Worm (Caenorhabditis elegans) whole organism, midembryonic: ENCODE results near the gene T25C12.3.
A peak's percentile ranks its signal among the peaks of the same experiment; 100 is the strongest.

ENCODE experiments used
- T22C8.4 ChIP-seq: fragments of 200-800 bp; sonication (Bioruptor generic); IDR thresholded peaks from 2 replicates; pipeline ENCODE4 v1.3.6; 2022; ENCODE audit warnings: missing genetic modification characterization, missing compliant biosample characterization
- cog-1 ChIP-seq: sonication (generic microtip); optimal IDR thresholded peaks from 2 replicates; lab custom pipeline; 2016; ENCODE audit warnings: missing genetic modification characterization, missing compliant biosample characterization
- flt-1 ChIP-seq: fragments of 200-800 bp; sonication (Bioruptor generic); IDR thresholded peaks from 2 replicates; pipeline ENCODE4 v1.3.6; 2022; ENCODE audit warnings: missing genetic modification characterization, missing compliant biosample characterization
- klf-2 ChIP-seq: fragments of 200-800 bp; sonication (Bioruptor generic); conservative IDR thresholded peaks from 2 replicates; pipeline ENCODE4 v1.3.6; 2022; ENCODE audit warnings: missing genetic modification reagents, missing genetic modification characterization, missing compliant biosample characterization
- med-1 ChIP-seq: sonication (generic microtip); optimal IDR thresholded peaks from 2 replicates; lab custom pipeline; 2017; ENCODE audit warnings: missing genetic modification characterization, mild to moderate bottlenecking, missing compliant biosample characterization, antibody characterized with exemption, missing genetic modification reagents; ENCODE audit not compliant: insufficient read depth
- ref-1 ChIP-seq: fragments of 200-800 bp; sonication (Bioruptor generic); conservative IDR thresholded peaks from 2 replicates; pipeline ENCODE4 v1.3.6; 2022; ENCODE audit warnings: missing genetic modification reagents, missing genetic modification characterization, missing compliant biosample characterization
- tab-1 ChIP-seq: fragments of 200-800 bp; sonication (Bioruptor generic); IDR thresholded peaks from 2 replicates; pipeline ENCODE4 v1.3.6; 2022; ENCODE audit warnings: missing genetic modification characterization, missing compliant biosample characterization
- ztf-23 ChIP-seq: fragments of 200-800 bp; sonication (Bioruptor generic); IDR thresholded peaks from 2 replicates; pipeline ENCODE4 v1.3.6; 2022; ENCODE audit warnings: missing genetic modification reagents, missing genetic modification characterization, missing compliant biosample characterization
- ztf-29 ChIP-seq: fragments of 200-800 bp; sonication (Bioruptor generic); IDR thresholded peaks from 2 replicates; pipeline ENCODE4 v1.3.6; 2022; ENCODE audit warnings: missing genetic modification reagents, missing genetic modification characterization, missing compliant biosample characterization

T25C12.3 gene

DNA sequence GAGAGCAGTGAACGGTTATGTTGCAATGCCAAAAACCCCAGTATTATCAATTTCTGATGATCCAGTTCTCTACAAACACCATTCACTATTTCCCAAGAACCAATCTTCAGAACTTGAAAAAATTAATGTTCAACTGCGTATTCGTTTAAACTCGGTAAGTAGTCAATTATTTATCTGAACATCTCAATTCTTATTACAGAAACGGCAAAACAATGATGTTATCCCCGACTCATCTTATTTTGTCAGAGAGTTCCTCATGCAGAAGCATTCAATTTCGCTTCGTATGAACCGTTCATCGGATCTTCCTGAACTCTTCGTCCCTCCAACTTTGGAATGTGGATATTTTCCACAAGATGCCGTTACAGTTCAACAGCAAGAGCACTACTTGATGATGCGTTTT, 23.9 kb upstream of the T25C12.3 start:
- no peak for TF ChIP-seq klf-2 (GFP tag; lab: Robert Waterston, UW)
- no peak for TF ChIP-seq ztf-29
- TF ChIP-seq cog-1: no peak
- no peak for TF ChIP-seq ref-1 (GFP tag; lab: Robert Waterston, UW)
- no peak for TF ChIP-seq tab-1
- TF ChIP-seq flt-1 (GFP tag; lab: Robert Waterston, UW): no peak
- TF ChIP-seq ztf-23 (GFP tag; lab: Robert Waterston, UW): no peak
- no peak for TF ChIP-seq T22C8.4 (GFP tag; lab: Robert Waterston, UW)
- TF ChIP-seq med-1 (GFP tag; lab: Kevin White, UChicago): no peak

DNA sequence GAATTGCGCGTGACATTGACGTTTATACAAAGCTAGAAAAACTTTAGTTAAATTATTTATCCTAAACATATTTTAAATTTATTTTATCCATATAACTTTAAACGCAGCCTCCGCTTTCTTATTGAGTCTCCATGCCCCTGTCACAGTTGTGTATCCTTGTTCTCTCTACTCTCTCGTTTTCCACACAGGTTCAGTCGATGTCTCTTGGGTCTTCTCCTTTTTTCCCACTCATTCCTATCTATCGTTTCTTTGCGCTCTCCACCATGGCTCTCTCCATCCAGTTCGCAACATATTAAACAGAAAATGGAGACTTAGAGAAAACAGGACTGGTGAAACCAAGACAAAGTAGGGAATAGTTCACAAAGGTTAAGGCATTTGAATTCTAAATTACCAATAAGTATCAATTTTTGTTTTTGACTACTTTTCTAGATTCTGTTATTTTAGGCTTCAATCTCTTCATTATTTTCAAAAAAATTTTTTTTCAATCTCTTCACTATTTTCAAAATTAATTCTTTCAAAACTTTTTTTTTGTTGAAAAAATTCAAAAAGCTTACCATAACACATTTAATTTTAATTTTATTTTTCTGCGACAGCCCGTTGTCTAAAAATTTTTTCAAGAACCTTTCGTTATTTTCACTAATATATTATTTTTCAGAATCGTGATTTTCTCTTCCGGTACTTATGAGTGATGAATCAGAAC, 22.4 kb upstream of the T25C12.3 start, which contains the start of gene sdc-2:
sdc-2 (plus strand) TSS at position 650 of the 700 bp plus-strand sequence.
- TF ChIP-seq klf-2 (GFP tag; lab: Robert Waterston, UW): no peak
- TF ChIP-seq med-1 (GFP tag; lab: Kevin White, UChicago): no peak
- 0 out of 2 replicates have a peak, but pooled peaks have one; percentile 7 for TF ChIP-seq flt-1 (GFP tag; lab: Robert Waterston, UW)
- peak; percentile 59 for TF ChIP-seq cog-1
- no peak for TF ChIP-seq ztf-23 (GFP tag; lab: Robert Waterston, UW)
- TF ChIP-seq T22C8.4 (GFP tag; lab: Robert Waterston, UW): no peak
- no peak for TF ChIP-seq ztf-29
- TF ChIP-seq ref-1 (GFP tag; lab: Robert Waterston, UW): no peak
- no peak for TF ChIP-seq tab-1

DNA sequence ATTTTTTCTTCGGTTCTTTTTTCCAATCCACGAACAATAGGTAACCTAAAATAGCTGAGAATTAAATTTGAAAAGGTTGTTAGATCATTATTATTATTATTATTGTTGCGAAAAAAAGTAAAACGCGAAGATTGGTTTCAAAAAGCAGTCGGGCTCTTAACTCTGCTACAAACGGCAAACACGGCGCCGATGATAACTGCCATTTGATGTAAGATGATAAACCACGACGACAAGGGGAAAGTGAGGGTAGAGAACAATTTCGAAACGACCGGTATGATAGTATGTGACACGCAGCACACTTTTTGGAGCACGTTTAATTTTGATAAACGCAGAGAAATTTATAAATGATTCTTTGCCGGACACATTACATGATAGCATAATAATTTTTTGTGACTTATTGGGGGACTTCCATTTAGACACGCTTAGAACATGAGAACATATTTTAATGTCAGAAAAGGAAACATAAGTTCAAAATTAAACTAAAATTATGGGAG, 19.3 kb upstream of the T25C12.3 start, which contains the start of gene hpo-34:
hpo-34 (minus strand) TSS at position 51 of the 494 bp plus-strand sequence.
- no peak for TF ChIP-seq tab-1
- TF ChIP-seq flt-1 (GFP tag; lab: Robert Waterston, UW): no peak
- TF ChIP-seq ztf-29: no peak
- no peak for TF ChIP-seq T22C8.4 (GFP tag; lab: Robert Waterston, UW)
- no peak for TF ChIP-seq klf-2 (GFP tag; lab: Robert Waterston, UW)
- no peak for TF ChIP-seq cog-1
- no peak for TF ChIP-seq ref-1 (GFP tag; lab: Robert Waterston, UW)
- no peak for TF ChIP-seq ztf-23 (GFP tag; lab: Robert Waterston, UW)
- TF ChIP-seq med-1 (GFP tag; lab: Kevin White, UChicago): no peak

DNA sequence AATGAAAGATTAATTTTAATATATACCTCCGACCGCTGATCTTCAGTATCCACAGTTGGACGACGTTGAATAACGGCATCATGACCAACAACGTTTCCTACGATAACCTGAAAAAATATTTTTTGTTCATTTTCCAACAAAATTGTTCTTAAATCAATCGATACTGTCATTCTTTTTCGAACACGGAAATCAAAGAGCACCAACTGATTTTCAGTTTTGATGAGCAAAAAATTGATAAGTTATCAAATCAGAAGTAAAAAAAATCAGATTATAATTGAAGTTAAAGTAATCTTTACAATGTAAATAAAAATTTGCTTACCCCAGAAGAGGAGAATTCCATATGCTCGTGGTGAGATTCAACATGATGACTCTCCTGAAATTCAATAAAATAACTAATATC, 18.6 kb upstream of the T25C12.3 start:
- no peak for TF ChIP-seq med-1 (GFP tag; lab: Kevin White, UChicago)
- no peak for TF ChIP-seq klf-2 (GFP tag; lab: Robert Waterston, UW)
- no peak for TF ChIP-seq T22C8.4 (GFP tag; lab: Robert Waterston, UW)
- no peak for TF ChIP-seq ztf-29
- no peak for TF ChIP-seq flt-1 (GFP tag; lab: Robert Waterston, UW)
- no peak for TF ChIP-seq tab-1
- no peak for TF ChIP-seq cog-1
- TF ChIP-seq ztf-23 (GFP tag; lab: Robert Waterston, UW): no peak
- no peak for TF ChIP-seq ref-1 (GFP tag; lab: Robert Waterston, UW)

DNA sequence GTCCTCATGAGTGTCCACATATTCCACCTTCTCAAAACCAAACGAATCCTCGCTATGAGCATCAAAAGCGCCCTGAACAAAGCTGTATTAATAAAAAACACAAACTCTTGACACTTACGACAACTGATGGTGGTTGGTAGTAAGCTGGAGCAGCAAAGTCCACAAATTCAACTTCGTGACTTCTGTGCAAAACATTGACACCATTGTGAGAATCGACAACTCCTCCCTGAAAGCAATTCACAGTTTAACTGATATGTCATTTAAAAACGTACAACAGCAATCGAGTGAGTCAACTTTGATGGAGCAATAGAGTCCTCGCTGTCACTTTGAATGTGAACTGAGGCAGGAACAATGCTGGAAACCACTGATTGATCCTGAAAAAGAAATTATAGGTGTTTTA, 17.6 kb upstream of the T25C12.3 start:
- TF ChIP-seq ref-1 (GFP tag; lab: Robert Waterston, UW): no peak

DNA sequence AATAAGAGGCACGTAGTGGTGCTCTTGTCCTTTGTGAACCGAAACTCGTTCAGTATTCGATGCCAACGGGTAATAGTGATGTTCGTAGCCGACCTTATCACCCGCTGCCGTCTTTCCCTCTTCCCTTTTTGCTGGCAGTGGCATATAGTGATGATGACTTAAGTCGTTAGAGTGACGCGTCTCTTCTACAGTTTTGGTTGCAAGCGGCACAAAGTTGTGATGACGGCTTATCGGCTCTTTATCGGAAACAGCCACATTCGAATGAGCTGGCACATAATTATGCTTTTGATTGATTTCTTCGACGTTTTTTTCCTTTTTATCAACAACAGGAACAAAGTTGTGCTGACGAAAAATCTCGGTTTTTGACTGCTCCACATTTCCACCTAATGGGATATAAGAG, 15.6 kb upstream of the T25C12.3 start:
- TF ChIP-seq flt-1 (GFP tag; lab: Robert Waterston, UW) (no peak), cog-1 (no peak), ztf-29 (no peak), ref-1 (GFP tag; lab: Robert Waterston, UW) (no peak), T22C8.4 (GFP tag; lab: Robert Waterston, UW) (no peak), ztf-23 (GFP tag; lab: Robert Waterston, UW) (no peak), med-1 (GFP tag; lab: Kevin White, UChicago) (no peak), klf-2 (GFP tag; lab: Robert Waterston, UW) (no peak), tab-1 (no peak)

DNA sequence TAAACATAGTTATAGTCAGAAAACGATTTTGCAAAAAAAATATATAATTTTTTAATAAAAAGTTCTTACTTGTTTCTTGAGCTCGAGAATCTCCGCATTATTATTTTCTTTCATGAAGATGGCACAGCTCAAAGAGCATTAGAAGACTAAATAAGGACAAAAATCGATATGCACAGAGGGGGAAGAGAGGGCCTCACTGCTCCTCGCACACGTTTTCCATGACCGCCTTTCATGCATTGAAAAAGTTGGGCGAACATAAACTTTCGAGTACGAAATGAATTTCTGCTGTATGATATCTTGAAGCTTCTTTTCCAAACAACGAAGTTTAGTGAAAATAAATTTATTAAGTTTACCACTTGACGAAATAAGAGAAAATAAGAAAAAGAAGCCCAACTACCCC, 11.4 kb upstream of the T25C12.3 start, which contains the start of gene ccdc-149:
ccdc-149 (minus strand) TSS at position 221 of the 400 bp plus-strand sequence.
- TF ChIP-seq tab-1: no peak
- no peak for TF ChIP-seq cog-1
- no peak for TF ChIP-seq ref-1 (GFP tag; lab: Robert Waterston, UW)
- TF ChIP-seq ztf-23 (GFP tag; lab: Robert Waterston, UW): no peak
- TF ChIP-seq T22C8.4 (GFP tag; lab: Robert Waterston, UW): no peak
- TF ChIP-seq klf-2 (GFP tag; lab: Robert Waterston, UW): no peak
- no peak for TF ChIP-seq med-1 (GFP tag; lab: Kevin White, UChicago)
- TF ChIP-seq flt-1 (GFP tag; lab: Robert Waterston, UW): no peak
- TF ChIP-seq ztf-29: no peak

DNA sequence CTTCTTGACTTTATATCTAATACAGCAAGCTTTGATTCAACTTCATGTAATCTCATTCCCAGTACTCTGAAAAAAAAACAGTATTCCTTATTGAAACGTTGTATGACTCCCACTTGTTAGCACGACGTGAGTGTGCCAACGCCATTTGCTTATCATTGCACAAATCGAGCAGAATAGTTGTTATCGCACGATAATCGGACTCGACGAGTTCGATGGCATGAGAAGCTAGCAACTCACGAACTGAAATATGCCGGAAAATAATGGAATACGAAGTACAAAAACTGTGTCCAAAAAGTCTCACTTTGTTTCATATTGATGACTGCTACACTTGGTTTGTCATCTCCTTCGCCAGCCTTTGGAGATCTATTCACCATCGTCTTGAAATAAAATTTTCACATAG, 9.7 kb upstream of the T25C12.3 start:
- TF ChIP-seq ztf-29: no peak
- TF ChIP-seq tab-1: no peak
- no peak for TF ChIP-seq ref-1 (GFP tag; lab: Robert Waterston, UW)
- no peak for TF ChIP-seq cog-1
- no peak for TF ChIP-seq klf-2 (GFP tag; lab: Robert Waterston, UW)
- no peak for TF ChIP-seq T22C8.4 (GFP tag; lab: Robert Waterston, UW)
- TF ChIP-seq ztf-23 (GFP tag; lab: Robert Waterston, UW): no peak
- TF ChIP-seq med-1 (GFP tag; lab: Kevin White, UChicago): no peak
- TF ChIP-seq flt-1 (GFP tag; lab: Robert Waterston, UW): no peak

DNA sequence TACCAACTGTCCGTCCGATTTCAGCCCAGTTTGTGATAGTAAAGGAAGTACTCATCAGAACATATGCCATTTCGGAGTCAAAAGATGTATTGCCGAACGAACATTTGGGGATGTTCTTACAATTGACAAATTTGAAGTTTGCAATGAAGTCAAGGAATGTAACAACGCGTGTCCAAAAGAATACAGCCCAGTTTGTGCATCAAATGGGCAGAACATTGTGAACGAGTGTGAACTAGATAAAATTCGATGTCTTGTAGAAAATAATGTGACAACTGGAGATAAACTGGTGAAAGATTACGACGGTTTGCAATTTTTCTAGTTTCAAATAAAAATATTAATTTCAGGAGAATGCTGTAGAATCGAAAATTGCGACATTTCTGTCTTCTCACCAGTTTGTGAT, 8.0 kb upstream of the T25C12.3 start:
- no peak for TF ChIP-seq flt-1 (GFP tag; lab: Robert Waterston, UW)

DNA sequence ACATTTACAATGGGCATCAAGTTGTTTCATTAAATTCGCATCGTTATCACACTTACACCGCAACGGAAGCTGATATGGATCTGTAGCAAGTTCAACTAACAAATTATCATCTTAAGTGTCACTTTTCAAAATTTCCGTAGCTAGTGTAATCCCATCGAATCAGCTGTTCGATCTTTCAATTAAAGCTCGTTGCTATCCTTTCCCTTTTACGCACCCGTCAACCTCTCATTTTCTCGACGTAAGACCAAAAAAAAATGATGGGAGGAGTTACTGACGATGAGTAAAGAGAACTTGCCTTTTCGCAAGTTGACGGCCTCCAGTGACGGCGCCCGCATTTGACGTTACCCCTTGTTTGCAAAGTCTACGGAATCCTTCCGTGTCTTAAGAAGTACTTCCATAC, 2.2 kb upstream of the T25C12.3 start, which contains the start of gene F29G6.1:
F29G6.1 (plus strand) TSS at position 301 of the 400 bp plus-strand sequence.
- TF ChIP-seq klf-2 (GFP tag; lab: Robert Waterston, UW): no peak
- no peak for TF ChIP-seq cog-1
- TF ChIP-seq tab-1: no peak
- TF ChIP-seq ztf-23 (GFP tag; lab: Robert Waterston, UW): no peak
- TF ChIP-seq ref-1 (GFP tag; lab: Robert Waterston, UW): no peak
- TF ChIP-seq med-1 (GFP tag; lab: Kevin White, UChicago): no peak
- no peak for TF ChIP-seq ztf-29
- TF ChIP-seq flt-1 (GFP tag; lab: Robert Waterston, UW): no peak
- no peak for TF ChIP-seq T22C8.4 (GFP tag; lab: Robert Waterston, UW)
